Worm (Caenorhabditis elegans): Measurements from ENCODE around the gene M176.16.

Gene M176.16

ce11 chrII:9466095-9466494, 47.8 kb downstream of the M176.16 start, which contains the start of gene chil-22:
Gene chil-22, minus strand, starts transcription at chrII:9466195.
- TF ChIP-seq cog-1 (tag; optimal IDR thresholded peaks at IDR 0.05) (no peak), T22C8.4 (GFP tag; IDR thresholded peaks at IDR 0.05) (no peak), ref-1 (GFP tag; conservative IDR thresholded peaks at IDR 0.05) (no peak), tab-1 (GFP tag; IDR thresholded peaks at IDR 0.05) (no peak), med-1 (GFP tag; optimal IDR thresholded peaks at IDR 0.05; ENCODE audit: insufficient read depth) (no peak), ztf-23 (GFP tag; IDR thresholded peaks at IDR 0.05) (no peak), klf-2 (GFP tag; conservative IDR thresholded peaks at IDR 0.05) (no peak), flt-1 (GFP tag; IDR thresholded peaks at IDR 0.05) (no peak), ztf-29 (GFP tag; IDR thresholded peaks at IDR 0.05) (no peak)

All from whole organism, midembryonic.